Fruit fly (Drosophila melanogaster): ENCODE data around the gene CG2616.

CG2616 gene

DNA sequence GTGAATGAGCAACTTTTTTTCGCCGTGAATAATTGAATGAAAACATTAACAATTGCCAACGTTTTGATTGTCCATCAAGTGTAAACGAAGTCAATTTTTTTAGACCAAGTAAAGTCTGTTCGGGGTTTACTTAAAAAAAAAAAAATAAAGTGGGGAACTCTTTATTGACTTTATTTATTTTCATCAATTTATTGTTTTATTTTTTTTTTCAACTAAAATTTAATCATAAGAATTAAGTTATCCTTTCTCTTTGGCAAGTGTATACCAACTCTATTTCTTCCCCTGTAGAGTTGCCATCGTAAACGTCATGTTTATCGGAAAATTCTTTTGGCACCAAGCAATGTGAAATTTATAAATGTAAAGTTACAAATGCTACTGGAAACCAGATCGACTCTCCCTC lies at the start of gene CG2616:
TSS of gene CG2616 (plus strand) at position 301 of the 400 bp plus-strand sequence.
- TF ChIP-seq CG8478 (optimal IDR thresholded peaks at IDR 0.05), result no peak
- TF ChIP-seq CTCF (optimal IDR thresholded peaks at IDR 0.05), result no peak

DNA sequence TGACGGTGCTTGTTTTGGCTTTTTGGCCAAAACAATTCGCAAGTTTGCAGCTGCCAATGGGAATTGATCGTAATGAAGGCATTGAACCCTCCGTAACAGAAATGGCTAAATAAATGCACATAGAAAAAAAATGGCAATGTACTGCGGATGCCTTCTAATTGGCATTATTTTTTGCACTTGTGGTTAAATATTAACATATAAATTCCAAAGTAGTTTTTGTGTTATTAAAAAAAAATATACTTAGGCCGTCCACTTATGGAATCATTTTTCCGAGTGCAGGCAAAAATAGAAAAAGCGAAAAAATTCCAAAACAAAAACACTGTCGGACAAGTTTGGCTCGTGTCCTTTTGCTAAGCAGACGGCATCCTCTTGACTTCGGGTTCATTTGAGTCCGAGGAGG lies 35.4 kb upstream of the CG2616 start:
- TF ChIP-seq CTCF (optimal IDR thresholded peaks at IDR 0.05), result no peak
- no peak for TF ChIP-seq CG8478 (optimal IDR thresholded peaks at IDR 0.05)

DNA sequence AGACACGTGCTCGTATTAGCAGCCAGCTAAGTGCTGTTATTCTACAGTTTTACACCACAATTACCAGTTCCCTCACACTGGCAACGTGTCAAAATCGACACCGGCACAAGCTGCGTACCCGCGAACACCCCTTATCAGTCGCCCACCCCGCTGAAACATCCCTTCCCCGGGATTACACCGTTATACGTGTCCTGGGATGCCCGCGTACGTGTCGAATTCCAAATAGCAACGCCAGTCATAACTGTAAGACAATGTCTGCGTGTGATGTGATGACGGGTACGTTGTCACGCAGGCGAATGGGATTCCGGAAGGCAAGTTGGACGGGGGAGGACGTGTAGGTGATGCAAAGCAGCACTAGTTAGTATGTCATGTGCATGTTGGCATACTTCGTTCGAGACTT lies 2.2 kb upstream of the CG2616 start:
- no peak for TF ChIP-seq CTCF (optimal IDR thresholded peaks at IDR 0.05)
- TF ChIP-seq CG8478 (optimal IDR thresholded peaks at IDR 0.05), result no peak

DNA sequence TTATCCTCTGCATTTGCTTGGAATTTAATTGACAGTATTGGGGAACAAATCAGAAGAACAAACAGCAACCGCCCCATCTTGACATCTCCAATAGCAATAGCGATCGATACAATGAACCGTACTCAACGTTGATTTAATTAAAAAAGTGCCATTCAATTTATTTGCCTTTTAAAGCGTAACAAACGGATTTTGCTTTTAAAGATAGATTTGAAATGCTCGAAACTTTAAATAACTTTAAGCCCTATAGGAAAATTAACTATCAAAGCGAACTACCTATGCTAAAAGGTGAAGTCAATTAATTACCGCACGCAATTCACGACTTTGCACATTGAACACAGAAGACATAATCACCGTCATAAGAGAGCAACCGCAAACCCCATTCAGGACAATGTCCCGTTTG lies 17.2 kb downstream of the CG2616 start, which contains the start of gene CG43254:
TSS of gene CG43254 (minus strand) at position 101 of the 400 bp plus-strand sequence.
- no peak for TF ChIP-seq CTCF (optimal IDR thresholded peaks at IDR 0.05)
- TF ChIP-seq CG8478 (optimal IDR thresholded peaks at IDR 0.05), result no peak

dm6 chr3R:7749993-7750392 lies 27.8 kb downstream of the CG2616 start, which contains the start of gene pyd3:
pyd3 (minus strand) TSS chr3R:7750079.
- TF ChIP-seq CG8478 (optimal IDR thresholded peaks at IDR 0.05), result no peak
- no peak for TF ChIP-seq CTCF (optimal IDR thresholded peaks at IDR 0.05)

- TF ChIP-seq CTCF (optimal IDR thresholded peaks at IDR 0.05), result no peak
- no peak for TF ChIP-seq CG8478 (optimal IDR thresholded peaks at IDR 0.05)
Observed at dm6 chr3R:7753518-7753917, 31.3 kb downstream of the CG2616 start.

DNA sequence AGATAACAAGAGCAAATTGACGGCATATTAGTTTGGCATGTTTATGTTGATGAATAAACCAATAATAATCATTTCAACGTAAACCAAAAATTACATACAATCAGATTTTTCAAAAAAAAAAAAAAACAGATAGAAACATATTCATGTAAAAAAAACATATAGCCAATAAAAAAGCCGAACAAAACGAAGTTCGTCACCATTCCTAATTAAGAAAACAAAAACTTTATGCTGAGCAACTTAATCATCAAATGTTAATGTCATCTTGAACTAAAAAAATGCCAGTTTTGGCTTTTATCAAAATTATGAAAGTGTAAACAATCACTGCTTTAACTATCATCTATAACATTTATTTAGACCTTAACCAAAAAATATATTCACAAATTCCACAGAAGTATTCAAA lies 35.6 kb downstream of the CG2616 start, which contains the start of gene CG10919:
TSS of gene CG10919 (plus strand) at position 301 of the 400 bp plus-strand sequence.
- TF ChIP-seq CTCF (optimal IDR thresholded peaks at IDR 0.05) (no peak), CG8478 (optimal IDR thresholded peaks at IDR 0.05) (no peak)

- TF ChIP-seq CTCF (optimal IDR thresholded peaks at IDR 0.05) (no peak), CG8478 (optimal IDR thresholded peaks at IDR 0.05) (no peak)
Observed at dm6 chr3R:7759486-7759885, 37.3 kb downstream of the CG2616 start, which contains the start of gene Sp7. Sp7 (plus strand) TSS chr3R:7759786.

- TF ChIP-seq CTCF (optimal IDR thresholded peaks at IDR 0.05), result no peak
- no peak for TF ChIP-seq CG8478 (optimal IDR thresholded peaks at IDR 0.05)
Observed at dm6 chr3R:7760970-7761558, 38.8 kb downstream of the CG2616 start.

DNA sequence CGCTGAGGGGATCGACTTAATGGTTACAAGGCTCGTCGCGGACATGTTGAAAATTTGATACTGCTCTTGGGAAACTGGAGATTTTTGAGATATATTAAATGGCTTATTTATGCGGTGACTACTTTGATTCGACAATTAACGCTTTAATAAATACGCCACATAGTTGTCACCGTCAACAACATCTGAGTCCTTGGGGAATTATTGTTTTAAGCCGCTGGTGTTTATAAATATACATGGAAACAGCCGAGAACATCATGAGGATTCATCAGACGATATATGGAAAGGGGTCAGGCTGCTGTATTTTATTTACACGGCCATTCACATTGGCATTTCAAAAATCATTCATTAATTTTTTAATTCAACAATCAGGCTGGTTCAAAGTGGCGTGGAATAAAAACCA lies 49.4 kb downstream of the CG2616 start, which contains the start of gene CG11286:
TSS of gene CG11286 (minus strand) at position 101 of the 400 bp plus-strand sequence.
- TF ChIP-seq CG8478 (optimal IDR thresholded peaks at IDR 0.05), result no peak
- no peak for TF ChIP-seq CTCF (optimal IDR thresholded peaks at IDR 0.05)

All from S2 (cell line).